Worm (Caenorhabditis elegans): Measurements from ENCODE around the gene oac-11.
A peak's percentile ranks its signal among the peaks of the same experiment; 100 is the strongest.

Gene oac-11

ce11 chrII:3843305-3843704 lies 17.4 kb downstream of the oac-11 start, which contains the start of the genes C17A2.7 and C17A2.3:
Gene C17A2.7 (minus strand): TSS chrII:3843405.
Gene C17A2.3 (plus strand): TSS chrII:3843609.
- TF ChIP-seq elt-1 (tag; optimal IDR thresholded peaks at IDR 0.05; ENCODE audit: borderline replicate concordance, insufficient read depth) (peak; percentile 36), tbx-8 (GFP tag; optimal IDR thresholded peaks at IDR 0.05) (no peak)

ce11 chrII:3839562-3839961 lies 21.2 kb downstream of the oac-11 start, which contains the start of gene C17A2.4:
Gene C17A2.4 (plus strand): TSS chrII:3839862.
- no peak for TF ChIP-seq blmp-1 (tag; optimal IDR thresholded peaks at IDR 0.05)
- no peak for TF ChIP-seq hlh-1 (tag; optimal IDR thresholded peaks at IDR 0.05)
- no peak for TF ChIP-seq lsy-2 (tag; optimal IDR thresholded peaks at IDR 0.05)
- no peak for TF ChIP-seq mls-2 (tag; optimal IDR thresholded peaks at IDR 0.05)
- TF ChIP-seq elt-1 (tag; optimal IDR thresholded peaks at IDR 0.05; ENCODE audit: borderline replicate concordance, insufficient read depth), result no peak
- TF ChIP-seq nhr-2 (tag; optimal IDR thresholded peaks at IDR 0.05), result no peak
- TF ChIP-seq pha-4 (tag; optimal IDR thresholded peaks at IDR 0.05), result no peak
- TF ChIP-seq ces-1 (GFP tag; optimal IDR thresholded peaks at IDR 0.05), result no peak
- no peak for TF ChIP-seq unc-120 (tag; optimal IDR thresholded peaks at IDR 0.05; ENCODE audit: poor library complexity, severe bottlenecking)
- no peak for TF ChIP-seq lin-32 (GFP tag; optimal IDR thresholded peaks at IDR 0.05)
- TF ChIP-seq unc-62 (GFP tag; optimal IDR thresholded peaks at IDR 0.05), result no peak
- no peak for TF ChIP-seq zip-8 (tag; optimal IDR thresholded peaks at IDR 0.05)
- no peak for TF ChIP-seq ztf-11 (tag; optimal IDR thresholded peaks at IDR 0.05)
- TF ChIP-seq nhr-12 (tag; optimal IDR thresholded peaks at IDR 0.05), result no peak
- no peak for TF ChIP-seq ceh-43 (GFP tag; optimal IDR thresholded peaks at IDR 0.05)
- no peak for TF ChIP-seq sem-2 (GFP tag; optimal IDR thresholded peaks at IDR 0.05)

ce11 chrII:3835915-3836314 lies 24.8 kb downstream of the oac-11 start, which contains the start of gene oac-4:
Gene oac-4 (minus strand): TSS chrII:3836015.
- TF ChIP-seq pha-4 (tag; optimal IDR thresholded peaks at IDR 0.05) (no peak), sem-2 (GFP tag; optimal IDR thresholded peaks at IDR 0.05) (no peak), ces-1 (GFP tag; optimal IDR thresholded peaks at IDR 0.05) (no peak), ztf-11 (tag; optimal IDR thresholded peaks at IDR 0.05) (no peak), sptf-1 (tag; optimal IDR thresholded peaks at IDR 0.05) (no peak), mls-2 (tag; optimal IDR thresholded peaks at IDR 0.05) (no peak), lsy-2 (tag; optimal IDR thresholded peaks at IDR 0.05) (no peak), M03D4.4 (tag; optimal IDR thresholded peaks at IDR 0.05) (no peak), cnd-1 (tag; optimal IDR thresholded peaks at IDR 0.05) (no peak), nhr-2 (tag; optimal IDR thresholded peaks at IDR 0.05) (no peak), tbx-8 (GFP tag; optimal IDR thresholded peaks at IDR 0.05) (no peak), nhr-12 (tag; optimal IDR thresholded peaks at IDR 0.05) (no peak), blmp-1 (tag; optimal IDR thresholded peaks at IDR 0.05) (no peak), drap-1 (GFP tag; optimal IDR thresholded peaks at IDR 0.05) (no peak), ceh-83 (GFP tag; optimal IDR thresholded peaks at IDR 0.05) (no peak)

ce11 chrII:3832383-3832782 lies 28.3 kb downstream of the oac-11 start, which contains the start of gene F54D10.9:
Gene F54D10.9 (minus strand): TSS chrII:3832483.
- no peak for TF ChIP-seq elt-1 (tag; optimal IDR thresholded peaks at IDR 0.05; ENCODE audit: borderline replicate concordance, insufficient read depth)
- no peak for TF ChIP-seq nhr-2 (tag; optimal IDR thresholded peaks at IDR 0.05)
- no peak for TF ChIP-seq zip-8 (tag; optimal IDR thresholded peaks at IDR 0.05)
- TF ChIP-seq unc-120 (tag; optimal IDR thresholded peaks at IDR 0.05; ENCODE audit: poor library complexity, severe bottlenecking), result no peak
- no peak for TF ChIP-seq nhr-28 (tag; optimal IDR thresholded peaks at IDR 0.05)

ce11 chrII:3829623-3830022 lies 31.1 kb downstream of the oac-11 start:
- TF ChIP-seq tbx-8 (GFP tag; optimal IDR thresholded peaks at IDR 0.05) (no peak), lin-13 (tag; optimal IDR thresholded peaks at IDR 0.05) (no peak), pha-4 (tag; optimal IDR thresholded peaks at IDR 0.05) (no peak), nhr-237 (tag; optimal IDR thresholded peaks at IDR 0.05) (no peak), nhr-76 (tag; optimal IDR thresholded peaks at IDR 0.05) (no peak), lsy-2 (tag; optimal IDR thresholded peaks at IDR 0.05) (no peak), M03D4.4 (tag; optimal IDR thresholded peaks at IDR 0.05) (no peak), sem-2 (GFP tag; optimal IDR thresholded peaks at IDR 0.05) (no peak), ceh-39 (tag; optimal IDR thresholded peaks at IDR 0.05) (no peak), sptf-1 (tag; optimal IDR thresholded peaks at IDR 0.05) (no peak), unc-120 (tag; optimal IDR thresholded peaks at IDR 0.05; ENCODE audit: poor library complexity, severe bottlenecking) (no peak), lin-32 (GFP tag; optimal IDR thresholded peaks at IDR 0.05) (no peak), unc-39 (tag; optimal IDR thresholded peaks at IDR 0.05) (no peak), hlh-1 (tag; optimal IDR thresholded peaks at IDR 0.05) (no peak), unc-62 (GFP tag; optimal IDR thresholded peaks at IDR 0.05) (no peak), drap-1 (GFP tag; optimal IDR thresholded peaks at IDR 0.05) (no peak), elt-1 (tag; optimal IDR thresholded peaks at IDR 0.05; ENCODE audit: borderline replicate concordance, insufficient read depth) (no peak), nhr-12 (tag; optimal IDR thresholded peaks at IDR 0.05) (no peak), ceh-83 (GFP tag; optimal IDR thresholded peaks at IDR 0.05) (no peak)

All from whole organism, mixed stage, embryonic.